Fruit fly (Drosophila melanogaster) whole organism, wandering third instar larva: ENCODE results near the gene CD98hc.

Experiments used
- Abd-B ChIP-seq: fragments of >200 bp; optimal IDR thresholded peaks from 2 replicates; lab custom pipeline; 2017; ENCODE audit warnings: missing biosample characterization, missing genetic modification characterization
- CG32264 ChIP-seq: fragments of 200-800 bp; sonication (Bioruptor generic); optimal IDR thresholded peaks from 2 replicates; lab custom pipeline; 2016; ENCODE audit warnings: missing biosample characterization, missing genetic modification characterization
- CG9705 ChIP-seq: fragments of 200-800 bp; sonication (Bioruptor generic); optimal IDR thresholded peaks from 2 replicates; lab custom pipeline; 2018; ENCODE audit warnings: missing biosample characterization, mild to moderate bottlenecking, missing genetic modification characterization
- CrebA ChIP-seq: fragments of 200-800 bp; sonication (Bioruptor generic); optimal IDR thresholded peaks from 2 replicates; lab custom pipeline; 2016; ENCODE audit warnings: missing biosample characterization, mild to moderate bottlenecking, missing genetic modification characterization, borderline replicate concordance
- Dfd ChIP-seq: fragments of >200 bp; optimal IDR thresholded peaks from 2 replicates; lab custom pipeline; 2017; ENCODE audit warnings: missing biosample characterization, missing genetic modification characterization
- Dif ChIP-seq: fragments of 200-275, 200-300 bp; sonication (Bioruptor generic); optimal IDR thresholded peaks from 2 replicates; lab custom pipeline; 2018; ENCODE audit warnings: missing biosample characterization, missing genetic modification characterization; ENCODE audit not compliant: partially characterized antibody
- HLH106 ChIP-seq: fragments of 200-800 bp; optimal IDR thresholded peaks from 3 replicates; lab custom pipeline; 2019; ENCODE audit warnings: missing biosample characterization, mild to moderate bottlenecking, missing genetic modification characterization, moderate library complexity
- Hnf4 ChIP-seq: fragments of 200-800 bp; sonication (Bioruptor generic); optimal IDR thresholded peaks from 2 replicates; lab custom pipeline; 2016; ENCODE audit warnings: missing biosample characterization, mild to moderate bottlenecking, missing genetic modification characterization
- Hr78 ChIP-seq: fragments of >200 bp; optimal IDR thresholded peaks from 2 replicates; lab custom pipeline; 2017; ENCODE audit warnings: missing biosample characterization, missing genetic modification characterization
- Hr83 ChIP-seq: fragments of 200-300 bp; sonication (Bioruptor generic); optimal IDR thresholded peaks from 2 replicates; lab custom pipeline; 2016; ENCODE audit warnings: missing biosample characterization, mild to moderate bottlenecking, missing genetic modification characterization, moderate library complexity; ENCODE audit not compliant: poor library complexity, severe bottlenecking
- Myc ChIP-seq: fragments of >200 bp; optimal IDR thresholded peaks from 2 replicates; lab custom pipeline; 2017
- N ChIP-seq: fragments of >200 bp; optimal IDR thresholded peaks from 2 replicates; lab custom pipeline; 2018; ENCODE audit warnings: missing biosample characterization, missing external identifiers, missing genetic modification characterization
- OdsH ChIP-seq: fragments of 200-800 bp; sonication (Bioruptor generic); optimal IDR thresholded peaks from 2 replicates; lab custom pipeline; 2016; ENCODE audit warnings: missing biosample characterization, mild to moderate bottlenecking, missing genetic modification characterization
- Rel ChIP-seq, 2 experiments: fragments of 200-800 bp; sonication (Bioruptor generic) in 1 of 2; optimal IDR thresholded peaks; 2 replicates in 1 of 2; 3 replicates in 1 of 2; lab custom pipeline; 2016 to 2019; ENCODE audit warnings: mild to moderate bottlenecking in 2 of 2, missing biosample characterization in 2 of 2, missing genetic modification characterization in 2 of 2, moderate library complexity in 1 of 2
- Sp1 ChIP-seq: fragments of 200-800 bp; sonication (Bioruptor generic); optimal IDR thresholded peaks from 3 replicates; lab custom pipeline; 2019; ENCODE audit warnings: missing biosample characterization, mild to moderate bottlenecking, missing genetic modification characterization, moderate library complexity
- Vsx2 ChIP-seq: fragments of 200-300, 225-300 bp; sonication (Bioruptor generic); optimal IDR thresholded peaks from 2 replicates; lab custom pipeline; 2018; ENCODE audit warnings: missing biosample characterization, missing genetic modification characterization; ENCODE audit not compliant: partially characterized antibody
- br ChIP-seq: fragments of 200-800 bp; sonication (Bioruptor generic); optimal IDR thresholded peaks from 2 replicates; lab custom pipeline; 2016; ENCODE audit warnings: missing biosample characterization, missing genetic modification characterization
- brk ChIP-seq: fragments of 200-800 bp; sonication (Bioruptor generic); optimal IDR thresholded peaks from 2 replicates; lab custom pipeline; 2016; ENCODE audit warnings: missing biosample characterization, mild to moderate bottlenecking, missing genetic modification characterization
- dl ChIP-seq, 2 experiments: fragments of 175-275, 200-275 bp in 1 of 2; fragments of 200-275 bp in 1 of 2; sonication (Bioruptor generic); optimal IDR thresholded peaks; lab custom pipeline; 2018; ENCODE audit warnings: mild to moderate bottlenecking in 2 of 2, missing biosample characterization in 2 of 2, missing genetic modification characterization in 2 of 2, moderate library complexity in 2 of 2; ENCODE audit not compliant: partially characterized antibody in 2 of 2, insufficient read depth in 1 of 2
- dmrt93B ChIP-seq: fragments of 200-800 bp; sonication (Bioruptor generic); optimal IDR thresholded peaks from 2 replicates; lab custom pipeline; 2018; ENCODE audit warnings: missing biosample characterization, mild to moderate bottlenecking, missing genetic modification characterization
- dsf ChIP-seq: sonication (Bioruptor generic); optimal IDR thresholded peaks from 2 replicates; lab custom pipeline; 2016; ENCODE audit warnings: missing biosample characterization, missing genetic modification characterization, borderline replicate concordance
- ey ChIP-seq: fragments of 200-800 bp; sonication (Bioruptor generic); optimal IDR thresholded peaks from 2 replicates; lab custom pipeline; 2016; ENCODE audit warnings: missing biosample characterization, missing genetic modification characterization
- foxo ChIP-seq, 2 experiments: fragments of 200-800 bp; sonication (Bioruptor generic); optimal IDR thresholded peaks; 2 replicates in 1 of 2; 3 replicates in 1 of 2; lab custom pipeline; 2016 to 2017; ENCODE audit warnings: missing biosample characterization in 2 of 2, missing genetic modification characterization in 2 of 2
- fru ChIP-seq: fragments of 200-800 bp; sonication (Bioruptor generic); optimal IDR thresholded peaks from 3 replicates; lab custom pipeline; 2016; ENCODE audit warnings: missing biosample characterization, mild to moderate bottlenecking, missing genetic modification characterization
- h ChIP-seq: fragments of 200-800 bp; sonication (Bioruptor generic); optimal IDR thresholded peaks from 3 replicates; lab custom pipeline; 2016; ENCODE audit warnings: missing biosample characterization, mild to moderate bottlenecking, missing genetic modification characterization
- jim ChIP-seq: fragments of 175-275, 200-325 bp; sonication (Bioruptor generic); optimal IDR thresholded peaks from 2 replicates; lab custom pipeline; 2016; ENCODE audit warnings: missing biosample characterization, mild to moderate bottlenecking, missing genetic modification characterization
- lola ChIP-seq: fragments of >200 bp; optimal IDR thresholded peaks from 2 replicates; lab custom pipeline; 2017; ENCODE audit warnings: missing biosample characterization, missing genetic modification characterization
- pan ChIP-seq: fragments of >200 bp; optimal IDR thresholded peaks from 2 replicates; lab custom pipeline; 2017
- psq ChIP-seq: fragments of 200-800 bp; sonication (Bioruptor generic); optimal IDR thresholded peaks from 3 replicates; lab custom pipeline; 2017; ENCODE audit warnings: missing biosample characterization, mild to moderate bottlenecking, missing genetic modification characterization, moderate library complexity
- rgr ChIP-seq: fragments of 200-800 bp; sonication (Bioruptor generic); optimal IDR thresholded peaks from 3 replicates; lab custom pipeline; 2016; ENCODE audit warnings: missing biosample characterization, mild to moderate bottlenecking, missing genetic modification characterization
- sage ChIP-seq: fragments of 200-800 bp; sonication (Bioruptor generic); optimal IDR thresholded peaks from 2 replicates; lab custom pipeline; 2016; ENCODE audit warnings: missing biosample characterization, mild to moderate bottlenecking, missing genetic modification characterization
- sv ChIP-seq: fragments of 200-800 bp; sonication (Bioruptor generic); optimal IDR thresholded peaks from 3 replicates; lab custom pipeline; 2016; ENCODE audit warnings: missing biosample characterization, missing genetic modification characterization
- tai ChIP-seq: sonication (Bioruptor generic); optimal IDR thresholded peaks from 2 replicates; lab custom pipeline; 2016; ENCODE audit warnings: missing biosample characterization, missing genetic modification characterization
- usp ChIP-seq: fragments of >200 bp; optimal IDR thresholded peaks from 2 replicates; lab custom pipeline; 2017; ENCODE audit warnings: missing biosample characterization, missing genetic modification characterization
- woc ChIP-seq: sonication (Bioruptor generic); optimal IDR thresholded peaks from 2 replicates; lab custom pipeline; 2016; ENCODE audit warnings: missing biosample characterization, mild to moderate bottlenecking, missing genetic modification characterization

The CD98hc gene

DNA sequence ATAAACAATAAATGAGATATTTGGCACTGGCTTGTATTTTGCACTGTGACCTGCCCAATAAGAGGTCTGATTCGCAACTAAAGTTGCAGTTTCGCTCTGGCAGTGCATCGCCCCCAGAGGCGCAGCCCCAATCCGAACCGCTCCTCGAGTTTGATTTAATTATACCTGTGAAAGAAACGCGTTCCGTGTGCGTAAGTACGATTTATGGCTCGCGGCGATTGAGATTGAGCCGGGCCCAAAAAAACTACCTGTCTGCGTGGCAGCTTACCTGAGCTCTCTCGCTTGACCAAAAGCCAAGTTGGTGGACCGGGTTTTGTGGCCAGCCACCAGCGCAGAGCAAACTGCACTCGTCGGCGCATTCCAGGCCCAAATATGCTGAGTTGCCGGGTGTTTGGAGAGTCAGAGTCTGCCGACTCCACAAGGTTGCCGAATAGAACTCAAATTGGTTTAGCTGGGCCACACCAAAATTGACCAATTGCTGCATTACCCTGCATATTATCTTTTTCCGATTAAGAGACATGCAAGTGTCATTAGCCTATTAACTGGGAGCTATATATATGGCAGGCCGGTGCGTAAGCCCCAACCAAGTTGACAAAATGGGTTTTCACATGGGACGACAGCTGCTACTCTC lies at the start of gene CD98hc, which contains the start of gene Os-C:
TSS of gene CD98hc (minus strand) at position 50 of the 631 bp plus-strand sequence.
TSS of gene Os-C (plus strand) at position 581 of the 631 bp plus-strand sequence.
- TF ChIP-seq brk (GFP tag; lab: Kevin White, UChicago) = no peak
- TF ChIP-seq Hr78 (GFP tag; lab: Kevin White, UChicago) = no peak
- TF ChIP-seq HLH106 (tag; lab: Kevin White, UChicago) = no peak
- no peak for TF ChIP-seq Dif (GFP tag; lab: Kevin White, UChicago)
- peak; percentile 84 for TF ChIP-seq CrebA (GFP tag; lab: Kevin White, UChicago)
- TF ChIP-seq pan = no peak
- TF ChIP-seq Hr83 = no peak
- no peak for TF ChIP-seq usp
- no peak for TF ChIP-seq h (GFP tag; lab: Kevin White, UChicago)
- TF ChIP-seq Sp1 (GFP tag; lab: Kevin White, UChicago) = peak; percentile 2
- no peak for TF ChIP-seq ey (GFP tag; lab: Kevin White, UChicago)
- no peak for TF ChIP-seq OdsH
- TF ChIP-seq, all 38 proteins: peak for 2

DNA sequence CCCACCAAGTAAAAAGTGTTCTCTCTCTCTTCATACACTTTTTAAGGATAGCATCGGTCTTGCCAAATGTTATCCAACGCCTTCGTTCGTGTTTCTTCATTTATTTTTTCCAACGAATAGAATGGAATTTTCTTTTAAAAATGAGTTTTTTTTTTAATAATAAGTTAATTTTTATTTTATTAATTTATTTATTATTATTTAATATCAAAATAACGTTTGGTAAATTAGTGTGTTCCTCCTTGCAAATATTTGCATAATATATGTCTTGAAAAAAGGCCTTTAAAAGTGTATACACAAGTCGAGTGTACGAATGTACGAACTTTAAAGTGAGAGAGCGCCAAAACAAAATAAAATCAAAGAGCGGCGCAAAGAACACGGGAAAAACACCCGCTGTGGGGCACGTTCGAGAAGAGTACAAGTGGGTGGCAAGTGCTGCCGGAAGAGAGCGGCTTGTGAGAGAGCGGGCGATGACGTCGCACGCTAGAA lies 49.0 kb upstream of the CD98hc start:
- TF ChIP-seq Myc (lab: Kevin White, UChicago) = no peak
- TF ChIP-seq Hnf4 (GFP tag; lab: Kevin White, UChicago) = no peak
- TF ChIP-seq h (GFP tag; lab: Kevin White, UChicago) = peak; percentile 18
- TF ChIP-seq N = no peak
- peak; percentile 62 for TF ChIP-seq br
- peak; percentile 90 for TF ChIP-seq Sp1 (GFP tag; lab: Kevin White, UChicago)
- peak; percentile 67 for TF ChIP-seq sage (GFP tag; lab: Kevin White, UChicago)
- TF ChIP-seq Rel (GFP tag; optimal IDR thresholded peaks at IDR 0.05; lab: Kevin White, UChicago) = peak; percentile 22
- TF ChIP-seq Rel (tag; optimal IDR thresholded peaks at IDR 0.05; lab: Kevin White, UChicago) = peak; percentile 51
- TF ChIP-seq ey (GFP tag; lab: Kevin White, UChicago) = peak; percentile 53
- TF ChIP-seq Dif (GFP tag; lab: Kevin White, UChicago) = peak; percentile 55
- peak; percentile 65 for TF ChIP-seq dmrt93B (GFP tag; lab: Kevin White, UChicago)
- TF ChIP-seq foxo (GFP tag; optimal IDR thresholded peaks at IDR 0.05; lab: Kevin White, UChicago) = peak in 1 of 2 experiments; percentile 76
- peak; percentile 75 for TF ChIP-seq woc (GFP tag; lab: Kevin White, UChicago)
- TF ChIP-seq Hr78 (GFP tag; lab: Kevin White, UChicago) = no peak
- TF ChIP-seq dl (GFP tag; optimal IDR thresholded peaks at IDR 0.05; lab: Kevin White, UChicago; ENCODE audit: insufficient read depth in 1 of 2, partially characterized antibody in 2 of 2) = peak; percentile 17 to 28
- TF ChIP-seq jim (GFP tag; lab: Kevin White, UChicago) = no peak
- TF ChIP-seq sv (GFP tag; lab: Kevin White, UChicago) = peak; percentile 12
- TF ChIP-seq CG32264 (GFP tag; lab: Kevin White, UChicago) = no peak
- no peak for TF ChIP-seq CrebA (GFP tag; lab: Kevin White, UChicago)
- TF ChIP-seq fru (GFP tag; lab: Kevin White, UChicago) = no peak
- peak; percentile 85 for TF ChIP-seq psq (GFP tag; lab: Kevin White, UChicago)
- peak; percentile 82 for TF ChIP-seq HLH106 (tag; lab: Kevin White, UChicago)
- TF ChIP-seq Abd-B (GFP tag; lab: Kevin White, UChicago) = no peak
- TF ChIP-seq dsf (GFP tag; lab: Kevin White, UChicago) = no peak
- TF ChIP-seq Hr83 = no peak
- no peak for TF ChIP-seq tai (GFP tag; lab: Kevin White, UChicago)
- peak; percentile 84 for TF ChIP-seq rgr
- peak; percentile 81 for TF ChIP-seq OdsH
- TF ChIP-seq lola (GFP tag; lab: Kevin White, UChicago) = no peak
- no peak for TF ChIP-seq pan
- TF ChIP-seq, all 38 proteins: peak for 16

DNA sequence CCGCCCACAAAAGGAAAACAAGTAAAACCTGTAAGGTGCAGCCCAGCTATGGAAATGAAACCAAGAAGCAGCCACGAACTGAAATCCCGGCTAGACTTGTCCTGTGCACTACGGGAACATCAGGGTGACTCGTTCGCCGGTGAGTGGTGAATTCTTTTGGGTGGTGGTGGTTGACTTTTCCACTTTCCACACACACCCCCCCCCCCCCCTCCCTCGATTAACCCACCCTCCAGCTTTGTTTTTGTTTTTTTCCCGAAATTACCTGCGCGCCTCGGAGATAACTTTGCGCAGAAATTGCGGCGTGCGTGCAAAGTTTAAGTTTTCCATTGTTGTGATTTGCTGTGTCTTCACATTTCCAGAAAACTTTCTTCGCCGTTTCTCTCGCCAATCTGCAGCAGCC lies 48.3 kb upstream of the CD98hc start:
- TF ChIP-seq dmrt93B (GFP tag; lab: Kevin White, UChicago) = no peak
- no peak for TF ChIP-seq CG9705 (GFP tag; lab: Kevin White, UChicago)
- TF ChIP-seq Dif (GFP tag; lab: Kevin White, UChicago) = no peak
- TF ChIP-seq Hnf4 (GFP tag; lab: Kevin White, UChicago) = no peak
- TF ChIP-seq psq (GFP tag; lab: Kevin White, UChicago) = no peak
- TF ChIP-seq OdsH = no peak
- no peak for TF ChIP-seq CrebA (GFP tag; lab: Kevin White, UChicago)
- no peak for TF ChIP-seq Abd-B (GFP tag; lab: Kevin White, UChicago)
- no peak for TF ChIP-seq tai (GFP tag; lab: Kevin White, UChicago)
- TF ChIP-seq dsf (GFP tag; lab: Kevin White, UChicago) = no peak
- TF ChIP-seq Myc (lab: Kevin White, UChicago) = no peak
- TF ChIP-seq HLH106 (tag; lab: Kevin White, UChicago) = no peak
- no peak for TF ChIP-seq Dfd (GFP tag; lab: Kevin White, UChicago)
- TF ChIP-seq Vsx2 (GFP tag; lab: Kevin White, UChicago) = no peak
- TF ChIP-seq jim (GFP tag; lab: Kevin White, UChicago) = no peak
